Fruit fly (Drosophila melanogaster): ENCODE data around the gene CG7720.
A peak's percentile ranks its signal among the peaks of the same experiment; 100 is the strongest.

CG7720 gene

DNA sequence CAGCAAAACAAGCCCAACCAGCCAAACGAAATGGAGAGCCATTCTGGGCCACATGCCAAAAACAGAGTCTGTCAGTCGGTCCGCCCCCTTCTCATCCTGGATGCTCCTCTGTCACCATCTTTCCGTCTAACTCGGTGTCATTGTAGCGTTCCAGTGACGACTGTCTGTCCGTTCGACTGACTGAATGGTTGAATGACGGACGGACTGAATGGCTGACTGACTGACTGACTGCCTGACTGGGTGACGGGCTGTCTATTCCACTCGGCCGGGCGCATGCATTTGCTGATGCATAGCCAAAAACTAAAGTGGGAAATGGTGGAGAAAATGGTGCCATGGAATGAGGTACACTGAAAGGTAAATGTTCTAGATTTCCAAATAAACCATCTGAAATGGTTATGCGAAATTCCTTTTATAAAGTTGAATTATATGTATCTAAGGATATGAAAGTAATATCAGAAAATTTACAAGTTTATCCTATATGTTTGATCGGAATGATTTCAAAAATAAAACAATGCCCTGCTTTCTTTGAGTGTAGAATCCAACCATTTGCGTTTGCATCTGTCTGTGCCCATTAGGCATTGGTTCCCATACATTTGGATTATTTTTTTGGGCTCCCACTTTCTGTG lies 9.4 kb upstream of the CG7720 start (continued):
- no peak for TF ChIP-seq her (GFP tag; optimal IDR thresholded peaks at IDR 0.05)
- no peak for TF ChIP-seq CG30403 (GFP tag; optimal IDR thresholded peaks at IDR 0.05)
- TF ChIP-seq CG6765 (GFP tag; optimal IDR thresholded peaks at IDR 0.05): no peak
- TF ChIP-seq CG33557 (GFP tag; optimal IDR thresholded peaks at IDR 0.05): no peak
- TF ChIP-seq CG7372 (GFP tag; IDR thresholded peaks at IDR 0.05): no peak
- peak; percentile 34 for TF ChIP-seq ind (GFP tag; optimal IDR thresholded peaks at IDR 0.05)
- no peak for TF ChIP-seq CG18476 (GFP tag; optimal IDR thresholded peaks at IDR 0.05)
- no peak for TF ChIP-seq Opbp (GFP tag; IDR thresholded peaks at IDR 0.05; ENCODE audit: partially characterized antibody)
- no peak for TF ChIP-seq CG1832 (GFP tag; optimal IDR thresholded peaks at IDR 0.05)
- no peak for TF ChIP-seq CG16779 (GFP tag; IDR thresholded peaks at IDR 0.05)
- TF ChIP-seq CG12744 (GFP tag; optimal IDR thresholded peaks at IDR 0.05): no peak
- TF ChIP-seq br (optimal IDR thresholded peaks at IDR 0.05): no peak
- no peak for TF ChIP-seq CG18011 (GFP tag; optimal IDR thresholded peaks at IDR 0.05)
- no peak for TF ChIP-seq so (GFP tag; IDR thresholded peaks at IDR 0.05)
- TF ChIP-seq CG18599 (GFP tag; optimal IDR thresholded peaks at IDR 0.05): peak; percentile 43
- TF ChIP-seq Neu2 (GFP tag; optimal IDR thresholded peaks at IDR 0.05; ENCODE audit: borderline replicate concordance): no peak
- TF ChIP-seq CoRest (tag; optimal IDR thresholded peaks at IDR 0.05): peak; percentile 12
- no peak for TF ChIP-seq gcm (GFP tag; optimal IDR thresholded peaks at IDR 0.05)
- no peak for TF ChIP-seq al (GFP tag; IDR thresholded peaks at IDR 0.05)
- no peak for TF ChIP-seq Med (GFP tag)
- TF ChIP-seq Pdp1 (GFP tag; optimal IDR thresholded peaks at IDR 0.05): no peak
- no peak for TF ChIP-seq HLH4C (GFP tag; IDR thresholded peaks at IDR 0.05; ENCODE audit: partially characterized antibody)
- no peak for TF ChIP-seq CG16813 (GFP tag; IDR thresholded peaks at IDR 0.05; ENCODE audit: partially characterized antibody)
- peak; percentile 67 for TF ChIP-seq row (GFP tag; IDR thresholded peaks at IDR 0.05)
- TF ChIP-seq NK7.1 (GFP tag; optimal IDR thresholded peaks at IDR 0.05): no peak
- TF ChIP-seq ab (GFP tag; optimal IDR thresholded peaks at IDR 0.05): no peak
- no peak for TF ChIP-seq CG18764 (GFP tag; optimal IDR thresholded peaks at IDR 0.05)
- no peak for TF ChIP-seq YL-1 (GFP tag; optimal IDR thresholded peaks at IDR 0.05)
- no peak for TF ChIP-seq CG12942 (GFP tag; optimal IDR thresholded peaks at IDR 0.05)
- TF ChIP-seq tap (tag; optimal IDR thresholded peaks at IDR 0.05): peak; percentile 67
- no peak for TF ChIP-seq CG12659 (GFP tag; optimal IDR thresholded peaks at IDR 0.05)
- TF ChIP-seq CG4617 (GFP tag; optimal IDR thresholded peaks at IDR 0.05; ENCODE audit: borderline replicate concordance): no peak
- TF ChIP-seq CHES-1-like (GFP tag; optimal IDR thresholded peaks at IDR 0.05): no peak
- no peak for TF ChIP-seq CG8924 (tag; optimal IDR thresholded peaks at IDR 0.05)
- no peak for TF ChIP-seq Dad (GFP tag; optimal IDR thresholded peaks at IDR 0.05)
- TF ChIP-seq CG7928 (GFP tag; optimal IDR thresholded peaks at IDR 0.05): no peak
- no peak for TF ChIP-seq pb (GFP tag; optimal IDR thresholded peaks at IDR 0.05)
- TF ChIP-seq vfl (GFP tag; optimal IDR thresholded peaks at IDR 0.05): no peak
- no peak for TF ChIP-seq az2 (GFP tag; optimal IDR thresholded peaks at IDR 0.05)
- no peak for TF ChIP-seq ato (GFP tag; IDR thresholded peaks at IDR 0.05; ENCODE audit: partially characterized antibody)
- TF ChIP-seq E2f1 (GFP tag; IDR thresholded peaks at IDR 0.05): 0 out of 2 replicates have a peak, but pooled peaks have one; percentile 33
- no peak for TF ChIP-seq CG6813 (GFP tag; optimal IDR thresholded peaks at IDR 0.05)
- no peak for TF ChIP-seq sob (GFP tag; IDR thresholded peaks at IDR 0.05)
- TF ChIP-seq chif (GFP tag; optimal IDR thresholded peaks at IDR 0.05): no peak
- no peak for TF ChIP-seq CrebB (tag; optimal IDR thresholded peaks at IDR 0.05)
- TF ChIP-seq scrt (GFP tag; optimal IDR thresholded peaks at IDR 0.05): no peak
- TF ChIP-seq Aef1 (GFP tag; IDR thresholded peaks at IDR 0.05): peak; percentile 37; the same call in 2 of the 3 replicates
- no peak for TF ChIP-seq slbo (GFP tag; IDR thresholded peaks at IDR 0.05)
- no peak for TF ChIP-seq Bdp1 (GFP tag; optimal IDR thresholded peaks at IDR 0.05)
- TF ChIP-seq CG6272 (GFP tag; IDR thresholded peaks at IDR 0.05): 0 out of 2 replicates have a peak, but pooled peaks have one; percentile 29
- no peak for TF ChIP-seq seq (GFP tag; IDR thresholded peaks at IDR 0.05)

Data from whole organism, embryonic.